Worm (Caenorhabditis elegans) whole organism, L4 larva: ENCODE measurements around the gene arrd-15.

Experiments used
- ZK546.5 ChIP-seq, 2 experiments: sonication (generic microtip); optimal IDR thresholded peaks; 2 replicates each; lab custom pipeline; 2017; ENCODE audit warnings: missing biosample characterization in 2 of 2, missing genetic modification characterization in 2 of 2
- aly-2 ChIP-seq: sonication (generic microtip); optimal IDR thresholded peaks from 2 replicates; lab custom pipeline; 2018; ENCODE audit warnings: missing biosample characterization, missing genetic modification characterization
- ces-1 ChIP-seq: fragments of 150-350 bp; sonication (generic microtip); optimal IDR thresholded peaks from 4 replicates; lab custom pipeline; 2014; ENCODE audit warnings: missing biosample characterization, missing genetic modification reagents, missing genetic modification characterization
- duxl-1 ChIP-seq: sonication (generic microtip); optimal IDR thresholded peaks from 2 replicates; lab custom pipeline; 2016; ENCODE audit warnings: mild to moderate bottlenecking, missing genetic modification characterization, moderate library complexity, missing compliant biosample characterization; ENCODE audit not compliant: poor library complexity
- mep-1 ChIP-seq: fragments of 150-350 bp; sonication (generic microtip); optimal IDR thresholded peaks from 3 replicates; lab custom pipeline; 2014; ENCODE audit warnings: missing biosample characterization, missing genetic modification characterization
- nhr-102 ChIP-seq: sonication (generic microtip); optimal IDR thresholded peaks from 2 replicates; lab custom pipeline; 2016; ENCODE audit warnings: mild to moderate bottlenecking, missing genetic modification characterization, moderate library complexity, missing compliant biosample characterization
- nhr-237 ChIP-seq: sonication (generic microtip); optimal IDR thresholded peaks from 2 replicates; lab custom pipeline; 2017; ENCODE audit warnings: missing biosample characterization, missing genetic modification characterization
- nhr-41 ChIP-seq: fragments of 200-800 bp; sonication (Bioruptor generic); IDR thresholded peaks from 2 replicates; pipeline ENCODE4 v1.3.6; 2022; ENCODE audit warnings: missing genetic modification reagents, missing genetic modification characterization, missing compliant biosample characterization
- pha-4 ChIP-seq, 2 experiments: fragments of 150-350 bp in 1 of 2; fragments of 200-800 bp in 1 of 2; sonication (Bioruptor generic) in 1 of 2; IDR thresholded peaks in 1 of 2; optimal IDR thresholded peaks in 1 of 2; 2 replicates each; pipeline versions ENCODE4 v1.3.6 to Lab custom; 2014 to 2022; ENCODE audit warnings: missing genetic modification characterization in 2 of 2, missing genetic modification reagents in 2 of 2, missing biosample characterization in 1 of 2, missing compliant biosample characterization in 1 of 2
- php-3 ChIP-seq: fragments of 200-800 bp; sonication (Bioruptor generic); IDR thresholded peaks from 2 replicates; pipeline ENCODE4 v1.3.6; 2022; ENCODE audit warnings: missing genetic modification reagents, missing genetic modification characterization, missing compliant biosample characterization
- unc-130 ChIP-seq: sonication (generic microtip); optimal IDR thresholded peaks from 2 replicates; lab custom pipeline; 2016; ENCODE audit warnings: missing genetic modification reagents, missing genetic modification characterization, missing compliant biosample characterization
- unc-39 ChIP-seq: sonication (generic microtip); optimal IDR thresholded peaks from 2 replicates; lab custom pipeline; 2017; ENCODE audit warnings: missing biosample characterization, missing genetic modification characterization
- zfp-3 ChIP-seq: fragments of 200-800 bp; sonication (Bioruptor generic); conservative IDR thresholded peaks from 2 replicates; pipeline ENCODE4 v1.3.6; 2022; ENCODE audit warnings: missing genetic modification reagents, missing genetic modification characterization, missing compliant biosample characterization
- ztf-7 ChIP-seq: fragments of 150-350 bp; optimal IDR thresholded peaks from 2 replicates; lab custom pipeline; 2014; ENCODE audit warnings: missing biosample characterization, missing genetic modification characterization

ce11 chrIII:8913469-8913868, 16.4 kb upstream of the arrd-15 start, which contains the start of gene trxr-2:
- no peak for TF ChIP-seq ztf-7 (tag; lab: Kevin White, UChicago)
- TF ChIP-seq ces-1: no peak
- no peak for TF ChIP-seq ZK546.5 (tag; optimal IDR thresholded peaks at IDR 0.05; lab: Kevin White, UChicago)
- TF ChIP-seq pha-4 (GFP tag; IDR thresholded peaks at IDR 0.05; lab: Robert Waterston, UW): no peak
- TF ChIP-seq pha-4 (tag; optimal IDR thresholded peaks at IDR 0.05; lab: Kevin White, UChicago): no peak
- TF ChIP-seq zfp-3 (GFP tag; lab: Robert Waterston, UW): no peak
- TF ChIP-seq unc-130 (GFP tag; lab: Kevin White, UChicago): no peak
- TF ChIP-seq unc-39 (tag; lab: Kevin White, UChicago): no peak
- TF ChIP-seq nhr-41: no peak
- TF ChIP-seq duxl-1 (tag; lab: Kevin White, UChicago): no peak
- TF ChIP-seq mep-1 (tag; lab: Kevin White, UChicago): no peak
- TF ChIP-seq aly-2 (tag; lab: Kevin White, UChicago): no peak
- no peak for TF ChIP-seq nhr-102 (tag; lab: Kevin White, UChicago)
- no peak for TF ChIP-seq nhr-237 (tag; lab: Kevin White, UChicago)
- no peak for TF ChIP-seq php-3 (GFP tag; lab: Robert Waterston, UW)
